Worm (Caenorhabditis elegans) whole organism, late embryonic: Measurements from ENCODE around the gene fbxa-61.

Source experiments
- C38D4.7 ChIP-seq: fragments of 200-800 bp; sonication (Bioruptor generic); optimal IDR thresholded peaks from 2 replicates; lab custom pipeline; 2018; ENCODE audit warnings: mild to moderate bottlenecking, missing genetic modification characterization, moderate library complexity, missing compliant biosample characterization
- F13H6.1 ChIP-seq: sonication (generic microtip); optimal IDR thresholded peaks from 2 replicates; lab custom pipeline; 2016; ENCODE audit warnings: missing genetic modification characterization, missing compliant biosample characterization
- K09A11.1 ChIP-seq: sonication (generic microtip); optimal IDR thresholded peaks from 2 replicates; lab custom pipeline; 2017; ENCODE audit warnings: antibody characterized with exemption, mild to moderate bottlenecking, missing genetic modification characterization, missing compliant biosample characterization; ENCODE audit not compliant: insufficient read depth
- T23F11.4 ChIP-seq: fragments of 200-800 bp; sonication (Bioruptor generic); optimal IDR thresholded peaks from 2 replicates; lab custom pipeline; 2018; ENCODE audit warnings: mild to moderate bottlenecking, missing genetic modification characterization, missing compliant biosample characterization
- Y22D7AL.16 ChIP-seq: sonication (generic microtip); optimal IDR thresholded peaks from 2 replicates; lab custom pipeline; 2016; ENCODE audit warnings: missing genetic modification characterization, missing compliant biosample characterization
- ceh-19 ChIP-seq: fragments of 200-800 bp; sonication (Bioruptor generic); optimal IDR thresholded peaks from 2 replicates; lab custom pipeline; 2018; ENCODE audit warnings: mild to moderate bottlenecking, missing genetic modification characterization, missing compliant biosample characterization
- ceh-2 ChIP-seq: sonication (generic microtip); optimal IDR thresholded peaks from 2 replicates; lab custom pipeline; 2016; ENCODE audit warnings: missing genotype, missing genetic modification characterization, missing compliant biosample characterization
- ceh-22 ChIP-seq: sonication (generic microtip); optimal IDR thresholded peaks from 2 replicates; lab custom pipeline; 2017; ENCODE audit warnings: missing biosample characterization, missing genetic modification characterization
- ceh-24 ChIP-seq: sonication (generic microtip); optimal IDR thresholded peaks from 2 replicates; lab custom pipeline; 2016; ENCODE audit warnings: mild to moderate bottlenecking, missing genetic modification characterization, missing compliant biosample characterization
- ceh-31 ChIP-seq: sonication (generic microtip); optimal IDR thresholded peaks from 2 replicates; lab custom pipeline; 2016; ENCODE audit warnings: missing genetic modification characterization, missing compliant biosample characterization
- ceh-34 ChIP-seq: sonication (generic microtip); optimal IDR thresholded peaks from 2 replicates; lab custom pipeline; 2016; ENCODE audit warnings: mild to moderate bottlenecking, missing genetic modification characterization, missing compliant biosample characterization
- ceh-6 ChIP-seq: fragments of 200-800 bp; sonication (Bioruptor generic); optimal IDR thresholded peaks from 2 replicates; lab custom pipeline; 2018; ENCODE audit warnings: mild to moderate bottlenecking, missing genetic modification characterization, missing compliant biosample characterization
- ceh-9 ChIP-seq: sonication (generic microtip); optimal IDR thresholded peaks from 2 replicates; lab custom pipeline; 2016; ENCODE audit warnings: mild to moderate bottlenecking, missing genetic modification characterization, inconsistent platforms, missing compliant biosample characterization
- che-1 ChIP-seq: sonication (generic microtip); optimal IDR thresholded peaks from 2 replicates; lab custom pipeline; 2016; ENCODE audit warnings: mild to moderate bottlenecking, missing genetic modification characterization, missing compliant biosample characterization
- elt-2 ChIP-seq: sonication (generic microtip); optimal IDR thresholded peaks from 2 replicates; lab custom pipeline; 2016; ENCODE audit warnings: missing genetic modification reagents, missing genetic modification characterization, missing compliant biosample characterization
- elt-4 ChIP-seq: sonication (generic microtip); optimal IDR thresholded peaks from 2 replicates; lab custom pipeline; 2016; ENCODE audit warnings: missing genetic modification characterization, missing compliant biosample characterization
- ets-4 ChIP-seq: sonication (generic microtip); optimal IDR thresholded peaks from 2 replicates; lab custom pipeline; 2016; ENCODE audit warnings: missing genetic modification characterization, missing compliant biosample characterization
- eyg-1 ChIP-seq: sonication (generic microtip); optimal IDR thresholded peaks from 2 replicates; lab custom pipeline; 2016; ENCODE audit warnings: missing genotype, missing genetic modification characterization, missing compliant biosample characterization
- fax-1 ChIP-seq: sonication (generic microtip); optimal IDR thresholded peaks from 2 replicates; lab custom pipeline; 2016; ENCODE audit warnings: missing genotype, missing genetic modification characterization, missing compliant biosample characterization
- hlh-15 ChIP-seq: sonication (generic microtip); optimal IDR thresholded peaks from 2 replicates; lab custom pipeline; 2016; ENCODE audit warnings: missing genetic modification characterization, missing compliant biosample characterization
- hlh-30 ChIP-seq: sonication (generic microtip); optimal IDR thresholded peaks from 2 replicates; lab custom pipeline; 2017; ENCODE audit warnings: antibody characterized with exemption, missing genetic modification characterization, missing compliant biosample characterization; ENCODE audit not compliant: insufficient read depth
- hlh-6 ChIP-seq: sonication (generic microtip); optimal IDR thresholded peaks from 2 replicates; lab custom pipeline; 2016; ENCODE audit warnings: missing genotype, missing genetic modification characterization, missing compliant biosample characterization
- hlh-8 ChIP-seq: sonication (generic microtip); optimal IDR thresholded peaks from 2 replicates; lab custom pipeline; 2016; ENCODE audit warnings: missing genotype, missing genetic modification characterization, missing compliant biosample characterization
- lin-11 ChIP-seq: fragments of 200-800 bp; sonication (Bioruptor generic); optimal IDR thresholded peaks from 2 replicates; lab custom pipeline; 2018; ENCODE audit warnings: mild to moderate bottlenecking, missing genetic modification characterization, missing compliant biosample characterization
- madf-2 ChIP-seq: sonication (generic microtip); optimal IDR thresholded peaks from 2 replicates; lab custom pipeline; 2017; ENCODE audit warnings: missing genetic modification characterization, missing compliant biosample characterization
- mec-3 ChIP-seq: sonication (generic microtip); optimal IDR thresholded peaks from 2 replicates; lab custom pipeline; 2016; ENCODE audit warnings: borderline replicate concordance, missing genetic modification characterization, missing compliant biosample characterization
- nfya-1 ChIP-seq: sonication (generic microtip); optimal IDR thresholded peaks from 2 replicates; lab custom pipeline; 2017; ENCODE audit warnings: missing genetic modification characterization, mild to moderate bottlenecking, missing compliant biosample characterization, antibody characterized with exemption, moderate library complexity
- nhr-11 ChIP-seq: fragments of 150-350 bp; optimal IDR thresholded peaks from 2 replicates; lab custom pipeline; 2014; ENCODE audit warnings: missing biosample characterization, missing genetic modification characterization
- nhr-232 ChIP-seq: sonication (generic microtip); optimal IDR thresholded peaks from 2 replicates; lab custom pipeline; 2016; ENCODE audit warnings: missing genetic modification characterization, missing compliant biosample characterization
- npax-4 ChIP-seq: sonication (generic microtip); optimal IDR thresholded peaks from 2 replicates; lab custom pipeline; 2016; ENCODE audit warnings: missing genetic modification characterization, missing compliant biosample characterization
- odd-2 ChIP-seq: sonication (generic microtip); optimal IDR thresholded peaks from 2 replicates; lab custom pipeline; 2017; ENCODE audit warnings: antibody characterized with exemption, mild to moderate bottlenecking, missing genetic modification characterization, missing compliant biosample characterization
- pag-3 ChIP-seq: sonication (generic microtip); optimal IDR thresholded peaks from 2 replicates; lab custom pipeline; 2016; ENCODE audit warnings: missing compliant biosample characterization, missing genetic modification characterization, borderline replicate concordance
- pat-9 ChIP-seq: fragments of 200-800 bp; sonication (Bioruptor generic); optimal IDR thresholded peaks from 2 replicates; lab custom pipeline; 2018; ENCODE audit warnings: mild to moderate bottlenecking, missing genetic modification characterization, moderate library complexity, missing compliant biosample characterization
- pax-1 ChIP-seq: fragments of 150-350 bp; optimal IDR thresholded peaks from 2 replicates; lab custom pipeline; 2014; ENCODE audit warnings: missing biosample characterization, missing genetic modification characterization
- pha-4 ChIP-seq: fragments of 150-350 bp; optimal IDR thresholded peaks from 2 replicates; lab custom pipeline; 2018; ENCODE audit warnings: missing biosample characterization, missing genetic modification reagents, missing genetic modification characterization
- pros-1 ChIP-seq: fragments of 150-350 bp; optimal IDR thresholded peaks from 2 replicates; lab custom pipeline; 2014; ENCODE audit warnings: missing biosample characterization, missing genetic modification reagents, missing genetic modification characterization
- sdc-2 ChIP-seq: sonication (generic microtip); optimal IDR thresholded peaks from 2 replicates; lab custom pipeline; 2016; ENCODE audit warnings: missing genotype, missing genetic modification characterization, missing compliant biosample characterization
- sox-2 ChIP-seq: fragments of 200-800 bp; sonication (Bioruptor generic); IDR thresholded peaks from 2 replicates; pipeline ENCODE4 v1.3.6; 2022; ENCODE audit warnings: missing genetic modification reagents, missing genetic modification characterization, missing compliant biosample characterization
- sox-4 ChIP-seq: sonication (generic microtip); optimal IDR thresholded peaks from 2 replicates; lab custom pipeline; 2017; ENCODE audit warnings: mild to moderate bottlenecking, missing genetic modification characterization, inconsistent platforms, missing compliant biosample characterization
- tbx-2 ChIP-seq: sonication (generic microtip); optimal IDR thresholded peaks from 2 replicates; lab custom pipeline; 2016; ENCODE audit warnings: missing genetic modification characterization, missing compliant biosample characterization
- ttx-3 ChIP-seq: sonication (generic microtip); optimal IDR thresholded peaks from 2 replicates; lab custom pipeline; 2016; ENCODE audit warnings: missing genetic modification reagents, missing genetic modification characterization, missing compliant biosample characterization
- unc-55 ChIP-seq: sonication (generic microtip); optimal IDR thresholded peaks from 2 replicates; lab custom pipeline; 2017; ENCODE audit warnings: missing biosample characterization, missing genetic modification reagents, missing genetic modification characterization
- unc-86 ChIP-seq: sonication (generic microtip); optimal IDR thresholded peaks from 2 replicates; lab custom pipeline; 2016; ENCODE audit warnings: missing genetic modification characterization, missing compliant biosample characterization
- ztf-16 ChIP-seq: sonication (generic microtip); optimal IDR thresholded peaks from 2 replicates; lab custom pipeline; 2017; ENCODE audit warnings: missing genetic modification characterization, missing compliant biosample characterization

The fbxa-61 gene

DNA sequence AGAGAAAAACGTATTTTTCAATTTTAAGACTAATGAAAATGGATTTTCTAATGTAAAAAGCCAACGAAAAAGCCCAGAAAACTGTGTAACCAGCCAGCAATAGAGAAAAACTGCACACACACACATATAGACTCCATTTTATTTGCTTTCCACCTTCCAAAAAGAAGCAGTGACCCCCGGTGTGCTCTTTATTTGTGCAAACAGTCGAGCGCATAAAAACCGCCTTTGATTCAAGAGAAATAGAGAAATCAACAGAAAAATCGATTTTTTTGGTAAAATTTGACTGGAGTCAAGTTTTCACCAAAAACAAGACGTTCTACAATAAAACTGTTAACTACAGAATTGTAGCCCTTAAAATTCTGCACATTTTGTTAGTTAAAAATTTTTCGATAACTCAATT, 10.3 kb upstream of the fbxa-61 start:
- TF ChIP-seq pax-1 (tag; lab: Kevin White, UChicago) (no peak), sdc-2 (tag; lab: Kevin White, UChicago) (no peak), ceh-31 (tag; lab: Kevin White, UChicago) (no peak), nhr-232 (tag; lab: Kevin White, UChicago) (no peak), ceh-19 (no peak), ztf-16 (tag; lab: Kevin White, UChicago) (no peak), ceh-9 (tag; lab: Kevin White, UChicago) (no peak), F13H6.1 (no peak), hlh-6 (tag; lab: Kevin White, UChicago) (no peak), Y22D7AL.16 (no peak), hlh-15 (tag; lab: Kevin White, UChicago) (no peak), elt-4 (tag; lab: Kevin White, UChicago) (no peak), ceh-2 (tag; lab: Kevin White, UChicago) (no peak), tbx-2 (no peak), lin-11 (tag; lab: Kevin White, UChicago) (no peak)

DNA sequence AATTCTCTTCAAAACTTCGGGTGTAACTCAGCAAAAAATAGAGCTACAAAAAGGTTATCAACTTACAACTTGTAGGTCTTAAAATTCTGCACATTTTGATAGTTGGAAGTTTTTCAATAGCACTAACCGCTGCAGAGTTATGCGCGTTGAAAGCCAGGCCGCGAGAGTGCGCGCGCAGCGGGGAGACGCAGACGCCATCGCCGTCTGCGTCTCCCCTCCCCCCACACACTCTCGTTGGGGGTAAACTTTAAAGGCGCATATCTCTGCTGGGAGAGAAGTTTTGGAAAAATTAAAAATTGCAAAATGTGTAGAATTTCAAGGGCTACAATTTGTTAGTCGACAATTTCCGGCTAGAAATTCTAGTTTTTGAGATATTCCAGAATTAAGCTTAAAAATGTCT, 9.3 kb upstream of the fbxa-61 start:
- no peak for TF ChIP-seq pat-9 (tag; lab: Kevin White, UChicago)
- no peak for TF ChIP-seq pros-1 (tag; lab: Kevin White, UChicago)
- TF ChIP-seq nhr-232 (tag; lab: Kevin White, UChicago), result no peak
- TF ChIP-seq pha-4 (tag; lab: Kevin White, UChicago), result no peak
- no peak for TF ChIP-seq eyg-1
- TF ChIP-seq elt-2 (tag; lab: Kevin White, UChicago), result no peak
- TF ChIP-seq ztf-16 (tag; lab: Kevin White, UChicago), result no peak
- TF ChIP-seq madf-2 (tag; lab: Kevin White, UChicago), result no peak
- no peak for TF ChIP-seq unc-86 (tag; lab: Kevin White, UChicago)
- no peak for TF ChIP-seq ets-4 (tag; lab: Kevin White, UChicago)
- TF ChIP-seq mec-3 (tag; lab: Kevin White, UChicago), result no peak
- no peak for TF ChIP-seq C38D4.7 (GFP tag; lab: Kevin White, UChicago)
- no peak for TF ChIP-seq sdc-2 (tag; lab: Kevin White, UChicago)
- TF ChIP-seq fax-1 (tag; lab: Kevin White, UChicago), result no peak
- no peak for TF ChIP-seq Y22D7AL.16
- TF ChIP-seq ceh-19, result no peak
- TF ChIP-seq hlh-8, result no peak
- TF ChIP-seq ttx-3 (tag; lab: Kevin White, UChicago), result no peak
- TF ChIP-seq ceh-24, result no peak

DNA sequence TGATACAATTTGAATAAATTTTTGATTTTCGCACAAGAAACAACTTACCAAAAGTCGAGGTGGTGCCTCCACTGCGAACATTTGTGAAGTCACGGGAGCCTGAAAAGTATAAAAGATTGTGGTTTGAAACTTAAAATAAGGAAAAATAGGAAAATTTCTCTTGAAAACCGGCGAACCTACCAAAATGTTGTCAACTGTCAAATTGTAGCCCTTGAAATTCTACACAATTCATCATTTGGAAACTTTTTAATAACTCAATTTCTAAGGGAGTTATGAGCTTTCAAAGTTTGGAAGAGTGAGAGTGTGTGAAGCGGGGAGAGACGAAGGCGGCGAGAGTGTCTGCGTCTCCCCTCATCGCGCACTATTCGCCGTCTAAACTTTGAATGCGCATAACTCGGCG, 8.7 kb upstream of the fbxa-61 start, which contains the start of gene pes-4:
Gene pes-4 (minus strand): TSS at position 101 of the 400 bp plus-strand sequence.
- TF ChIP-seq T23F11.4 (no peak), ceh-22 (tag; lab: Kevin White, UChicago) (no peak), hlh-30 (no peak), C38D4.7 (GFP tag; lab: Kevin White, UChicago) (no peak), unc-55 (no peak)

ce11 chrIII:1230672-1231071, 8.2 kb upstream of the fbxa-61 start:
- TF ChIP-seq ztf-16 (tag; lab: Kevin White, UChicago), result no peak
- no peak for TF ChIP-seq K09A11.1 (tag; lab: Kevin White, UChicago)
- TF ChIP-seq che-1 (tag; lab: Kevin White, UChicago), result no peak
- TF ChIP-seq ets-4 (tag; lab: Kevin White, UChicago), result no peak
- TF ChIP-seq npax-4, result no peak
- no peak for TF ChIP-seq pros-1 (tag; lab: Kevin White, UChicago)
- no peak for TF ChIP-seq ceh-6 (GFP tag; lab: Kevin White, UChicago)
- TF ChIP-seq hlh-15 (tag; lab: Kevin White, UChicago), result no peak
- no peak for TF ChIP-seq odd-2 (tag; lab: Kevin White, UChicago)
- TF ChIP-seq ceh-2 (tag; lab: Kevin White, UChicago), result no peak
- no peak for TF ChIP-seq ttx-3 (tag; lab: Kevin White, UChicago)
- TF ChIP-seq sox-2 (GFP tag; lab: Robert Waterston, UW), result no peak
- TF ChIP-seq pag-3 (tag; lab: Kevin White, UChicago), result no peak
- TF ChIP-seq nfya-1 (tag; lab: Kevin White, UChicago), result no peak
- no peak for TF ChIP-seq C38D4.7 (GFP tag; lab: Kevin White, UChicago)
- no peak for TF ChIP-seq nhr-11 (tag; lab: Kevin White, UChicago)
- no peak for TF ChIP-seq sox-4 (tag; lab: Kevin White, UChicago)
- no peak for TF ChIP-seq ceh-34 (tag; lab: Kevin White, UChicago)
